Fruit fly (Drosophila melanogaster) whole organism, pupa: ENCODE data around the gene Glut4EF.

Experiments used
- CG10348 ChIP-seq: fragments of 200-800 bp; sonication (Bioruptor generic); IDR thresholded peaks from 2 replicates; pipeline ENCODE4 v1.3.6; 2022; ENCODE audit warnings: missing biosample characterization, missing genetic modification characterization
- CG12605 ChIP-seq: fragments of 200-800 bp; sonication (Bioruptor generic); IDR thresholded peaks from 2 replicates; pipeline ENCODE4 v1.3.6; 2022; ENCODE audit warnings: missing biosample characterization, missing genetic modification characterization
- CG13204 ChIP-seq: fragments of 200-800 bp; sonication (Bioruptor generic); optimal IDR thresholded peaks from 2 replicates; lab custom pipeline; 2018; ENCODE audit warnings: missing biosample characterization, mild to moderate bottlenecking, missing genetic modification characterization, moderate library complexity
- CG14655 ChIP-seq: fragments of 200-800 bp; sonication (Bioruptor generic); optimal IDR thresholded peaks from 3 replicates; lab custom pipeline; 2017; ENCODE audit warnings: mild to moderate bottlenecking, missing biosample characterization, missing genetic modification reagents, missing genetic modification characterization
- CG15710 ChIP-seq: fragments of 200-800 bp; sonication (Bioruptor generic); optimal IDR thresholded peaks from 2 replicates; lab custom pipeline; 2018; ENCODE audit warnings: missing biosample characterization, mild to moderate bottlenecking, missing genetic modification characterization, moderate library complexity
- CG17806 ChIP-seq: fragments of 200-800 bp; sonication (Bioruptor generic); optimal IDR thresholded peaks from 2 replicates; lab custom pipeline; 2018; ENCODE audit warnings: missing biosample characterization, mild to moderate bottlenecking, missing genetic modification characterization, moderate library complexity
- CG32121 ChIP-seq: fragments of 200-800 bp; sonication (Bioruptor generic); IDR thresholded peaks from 2 replicates; pipeline ENCODE4 v1.3.6; 2022; ENCODE audit warnings: missing biosample characterization, missing genetic modification characterization
- CG34367 ChIP-seq: fragments of 200-800 bp; sonication (Bioruptor generic); optimal IDR thresholded peaks from 2 replicates; lab custom pipeline; 2018; ENCODE audit warnings: missing biosample characterization, mild to moderate bottlenecking, missing genetic modification characterization
- CG4496 ChIP-seq: fragments of 200-800 bp; sonication (Bioruptor generic); IDR thresholded peaks from 3 replicates; pipeline ENCODE4 v1.3.6; 2022; ENCODE audit warnings: missing biosample characterization, missing genetic modification characterization
- CG8159 ChIP-seq: fragments of 200-800 bp; sonication (Bioruptor generic); optimal IDR thresholded peaks from 3 replicates; lab custom pipeline; 2018; ENCODE audit warnings: missing biosample characterization, mild to moderate bottlenecking, missing genetic modification characterization, moderate library complexity
- CG8301 ChIP-seq: fragments of 200-800 bp; sonication (Bioruptor generic); optimal IDR thresholded peaks from 2 replicates; lab custom pipeline; 2018; ENCODE audit warnings: missing biosample characterization, mild to moderate bottlenecking, missing genetic modification characterization
- CG9948 ChIP-seq: fragments of 200-800 bp; sonication (Bioruptor generic); optimal IDR thresholded peaks from 2 replicates; lab custom pipeline; 2018; ENCODE audit warnings: missing biosample characterization, mild to moderate bottlenecking, missing genetic modification characterization, moderate library complexity
- D1 ChIP-seq: fragments of 200-800 bp; sonication (Bioruptor generic); optimal IDR thresholded peaks from 2 replicates; lab custom pipeline; 2018; ENCODE audit warnings: missing biosample characterization, mild to moderate bottlenecking, missing genetic modification characterization, moderate library complexity
- EcR ChIP-seq: fragments of 200-800 bp; sonication (Bioruptor generic); optimal IDR thresholded peaks from 3 replicates; lab custom pipeline; 2019; ENCODE audit warnings: missing biosample characterization, missing genetic modification characterization, mild to moderate bottlenecking, moderate library complexity, missing genetic modification reagents
- Ets98B ChIP-seq: fragments of 200-800 bp; sonication (Bioruptor generic); IDR thresholded peaks from 2 replicates; pipeline ENCODE4 v1.3.6; 2022; ENCODE audit warnings: missing biosample characterization, missing genetic modification characterization
- Pif1A ChIP-seq: fragments of 200-800 bp; sonication (Bioruptor generic); optimal IDR thresholded peaks from 3 replicates; lab custom pipeline; 2016; ENCODE audit warnings: missing biosample characterization, missing genetic modification characterization
- Pif1B ChIP-seq: fragments of 200-800 bp; sonication (Bioruptor generic); optimal IDR thresholded peaks from 3 replicates; lab custom pipeline; 2016; ENCODE audit warnings: missing biosample characterization, missing genetic modification characterization
- Snoo ChIP-seq: fragments of 200-800 bp; sonication (Bioruptor generic); optimal IDR thresholded peaks from 3 replicates; lab custom pipeline; 2017; ENCODE audit warnings: missing biosample characterization, mild to moderate bottlenecking, missing genetic modification characterization, inconsistent platforms
- fd96Ca ChIP-seq: fragments of 200-800 bp; sonication (Bioruptor generic); IDR thresholded peaks from 3 replicates; pipeline ENCODE4 v1.3.6; 2022; ENCODE audit warnings: missing biosample characterization, missing genetic modification characterization
- gl ChIP-seq: fragments of 200-800 bp; sonication (Bioruptor generic); optimal IDR thresholded peaks from 2 replicates; lab custom pipeline; 2018; ENCODE audit warnings: missing biosample characterization, mild to moderate bottlenecking, missing genetic modification characterization
- rn ChIP-seq: fragments of 200-800 bp; sonication (Bioruptor generic); IDR thresholded peaks from 2 replicates; pipeline ENCODE4 v1.3.6; 2022; ENCODE audit warnings: missing biosample characterization, missing genetic modification characterization

Gene Glut4EF

dm6 chr3R:9937176-9937575 lies 62.7 kb downstream of the Glut4EF start:
- TF ChIP-seq rn = no peak
- TF ChIP-seq CG8301 (tag; lab: Kevin White, UChicago) = peak; percentile 27
- TF ChIP-seq CG34367 = no peak
- TF ChIP-seq CG14655 (GFP tag; lab: Kevin White, UChicago) = peak; percentile 49

dm6 chr3R:9937605-9938004 lies 63.1 kb downstream of the Glut4EF start:
- TF ChIP-seq CG8159 (tag; lab: Kevin White, UChicago) (no peak), CG17806 (tag; lab: Kevin White, UChicago) (no peak), rn (no peak), CG9948 (no peak), CG4496 (GFP tag; lab: Robert Waterston, UW) (no peak), CG13204 (no peak), CG15710 (tag; lab: Kevin White, UChicago) (no peak), D1 (tag; lab: Kevin White, UChicago) (no peak), CG10348 (no peak), CG14655 (GFP tag; lab: Kevin White, UChicago) (no peak)
- TF ChIP-seq, all 21 proteins: peak for 0

dm6 chr3R:9938495-9938894 lies 64.0 kb downstream of the Glut4EF start:
- TF ChIP-seq fd96Ca (peak; percentile 74), CG15710 (tag; lab: Kevin White, UChicago) (peak; percentile 13), Ets98B (peak; percentile 35; the same call in 1 of the 2 replicates), CG9948 (peak; percentile 31), CG32121 (no peak), rn (no peak), CG12605 (no peak), CG17806 (tag; lab: Kevin White, UChicago) (peak; percentile 35), CG10348 (no peak), CG4496 (GFP tag; lab: Robert Waterston, UW) (peak; percentile 59), Pif1B (peak; percentile 30), CG8301 (tag; lab: Kevin White, UChicago) (peak; percentile 56), CG8159 (tag; lab: Kevin White, UChicago) (peak; percentile 11), CG14655 (GFP tag; lab: Kevin White, UChicago) (peak; percentile 75), CG34367 (peak; percentile 11)
- TF ChIP-seq, all 21 proteins: peak for 11

dm6 chr3R:9939333-9939979 lies 65.0 kb downstream of the Glut4EF start:
- TF ChIP-seq fd96Ca (no peak), CG13204 (no peak), CG17806 (tag; lab: Kevin White, UChicago) (no peak), rn (no peak), CG9948 (no peak), CG8301 (tag; lab: Kevin White, UChicago) (no peak), CG4496 (GFP tag; lab: Robert Waterston, UW) (no peak), CG15710 (tag; lab: Kevin White, UChicago) (no peak), CG12605 (no peak), EcR (GFP tag; lab: Kevin White, UChicago) (no peak), CG34367 (no peak), Pif1A (GFP tag; lab: Kevin White, UChicago) (no peak), Pif1B (no peak)

dm6 chr3R:9940565-9941258 lies 66.2 kb downstream of the Glut4EF start:
- TF ChIP-seq CG12605 (no peak), EcR (GFP tag; lab: Kevin White, UChicago) (no peak), CG15710 (tag; lab: Kevin White, UChicago) (no peak), Pif1B (no peak), Pif1A (GFP tag; lab: Kevin White, UChicago) (no peak), Snoo (no peak), CG9948 (no peak), CG10348 (no peak), CG32121 (no peak)

- TF ChIP-seq CG12605 (no peak), Snoo (no peak), CG34367 (no peak), CG14655 (GFP tag; lab: Kevin White, UChicago) (no peak), fd96Ca (no peak), CG4496 (GFP tag; lab: Robert Waterston, UW) (no peak), rn (no peak), CG10348 (no peak), Pif1B (no peak), Pif1A (GFP tag; lab: Kevin White, UChicago) (no peak), gl (no peak), CG8159 (tag; lab: Kevin White, UChicago) (no peak)
Measured at dm6 chr3R:9944379-9945056, 70.0 kb downstream of the Glut4EF start.

dm6 chr3R:9946493-9946892 lies 72.0 kb downstream of the Glut4EF start:
- TF ChIP-seq CG12605 (no peak), Pif1A (GFP tag; lab: Kevin White, UChicago) (no peak), rn (no peak), CG13204 (no peak), gl (no peak), CG17806 (tag; lab: Kevin White, UChicago) (no peak), CG14655 (GFP tag; lab: Kevin White, UChicago) (no peak), Ets98B (peak; percentile 30; the same call in 1 of the 2 replicates), CG4496 (GFP tag; lab: Robert Waterston, UW) (0 out of 3 replicates have a peak, but pooled peaks have one; percentile 50), EcR (GFP tag; lab: Kevin White, UChicago) (no peak), CG8159 (tag; lab: Kevin White, UChicago) (no peak), CG34367 (no peak), CG32121 (peak; percentile 13; the same call in 1 of the 2 replicates), Snoo (no peak), CG10348 (no peak), CG15710 (tag; lab: Kevin White, UChicago) (no peak), CG9948 (no peak)
- TF ChIP-seq, all 21 proteins: peak for 3
